Worm (Caenorhabditis elegans) whole organism, midembryonic: Measurements from ENCODE around the gene col-85.

Source experiments
- T22C8.4 ChIP-seq: fragments of 200-800 bp; sonication (Bioruptor generic); IDR thresholded peaks from 2 replicates; pipeline ENCODE4 v1.3.6; 2022; ENCODE audit warnings: missing genetic modification characterization, missing compliant biosample characterization
- flt-1 ChIP-seq: fragments of 200-800 bp; sonication (Bioruptor generic); IDR thresholded peaks from 2 replicates; pipeline ENCODE4 v1.3.6; 2022; ENCODE audit warnings: missing genetic modification characterization, missing compliant biosample characterization

DNA sequence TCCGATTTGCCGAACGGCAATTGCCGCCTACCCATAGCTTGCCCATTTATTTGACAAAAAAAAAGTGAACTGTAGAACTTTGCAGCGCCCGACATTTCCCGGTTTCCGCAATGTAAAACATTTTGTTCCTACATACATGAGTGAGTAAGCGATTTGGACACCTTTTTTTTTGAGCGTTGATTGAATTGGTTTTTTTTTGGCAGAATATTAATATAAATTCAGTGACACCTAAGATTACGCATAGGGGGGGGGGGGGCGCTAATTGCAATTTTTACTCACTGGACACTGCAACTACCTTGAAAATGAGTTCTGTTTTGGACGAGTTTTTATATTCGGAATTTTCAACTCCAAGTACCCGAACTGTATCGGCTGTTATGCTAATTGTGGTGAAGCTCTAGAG is 30.6 kb upstream of the col-85 start, which contains the start of gene srx-118:
- TF ChIP-seq flt-1 (GFP tag; lab: Robert Waterston, UW), result no peak
- no peak for TF ChIP-seq T22C8.4 (GFP tag; lab: Robert Waterston, UW)
